Worm (Caenorhabditis elegans) whole organism, midembryonic: Measurements from ENCODE around the gene pab-2.

Source experiments
- T22C8.4 ChIP-seq: fragments of 200-800 bp; sonication (Bioruptor generic); IDR thresholded peaks from 2 replicates; pipeline ENCODE4 v1.3.6; 2022; ENCODE audit warnings: missing genetic modification characterization, missing compliant biosample characterization
- flt-1 ChIP-seq: fragments of 200-800 bp; sonication (Bioruptor generic); IDR thresholded peaks from 2 replicates; pipeline ENCODE4 v1.3.6; 2022; ENCODE audit warnings: missing genetic modification characterization, missing compliant biosample characterization
- klf-2 ChIP-seq: fragments of 200-800 bp; sonication (Bioruptor generic); conservative IDR thresholded peaks from 2 replicates; pipeline ENCODE4 v1.3.6; 2022; ENCODE audit warnings: missing genetic modification reagents, missing genetic modification characterization, missing compliant biosample characterization
- med-1 ChIP-seq: sonication (generic microtip); optimal IDR thresholded peaks from 2 replicates; lab custom pipeline; 2017; ENCODE audit warnings: missing genetic modification characterization, mild to moderate bottlenecking, missing compliant biosample characterization, antibody characterized with exemption, missing genetic modification reagents; ENCODE audit not compliant: insufficient read depth
- ref-1 ChIP-seq: fragments of 200-800 bp; sonication (Bioruptor generic); conservative IDR thresholded peaks from 2 replicates; pipeline ENCODE4 v1.3.6; 2022; ENCODE audit warnings: missing genetic modification reagents, missing genetic modification characterization, missing compliant biosample characterization
- tab-1 ChIP-seq: fragments of 200-800 bp; sonication (Bioruptor generic); IDR thresholded peaks from 2 replicates; pipeline ENCODE4 v1.3.6; 2022; ENCODE audit warnings: missing genetic modification characterization, missing compliant biosample characterization
- ztf-23 ChIP-seq: fragments of 200-800 bp; sonication (Bioruptor generic); IDR thresholded peaks from 2 replicates; pipeline ENCODE4 v1.3.6; 2022; ENCODE audit warnings: missing genetic modification reagents, missing genetic modification characterization, missing compliant biosample characterization
- ztf-29 ChIP-seq: fragments of 200-800 bp; sonication (Bioruptor generic); IDR thresholded peaks from 2 replicates; pipeline ENCODE4 v1.3.6; 2022; ENCODE audit warnings: missing genetic modification reagents, missing genetic modification characterization, missing compliant biosample characterization

DNA sequence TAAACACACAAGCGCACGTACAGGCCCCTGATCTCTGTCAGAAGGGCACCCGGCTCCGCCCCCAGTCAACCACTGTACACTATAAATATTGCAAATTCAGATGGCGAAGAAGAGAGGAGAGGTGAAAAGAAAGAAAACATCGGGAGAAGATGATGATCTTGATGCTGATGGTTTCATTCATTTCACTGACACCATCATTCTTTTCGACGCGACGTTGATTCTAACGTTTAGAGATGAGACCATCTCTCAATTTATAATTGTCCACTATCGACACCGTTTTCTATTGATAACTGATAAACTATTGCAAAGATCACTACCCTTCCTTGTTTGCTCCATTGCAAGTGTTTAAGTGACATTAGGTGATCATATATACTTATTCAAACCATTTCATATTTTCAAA is 14.1 kb upstream of the pab-2 start:
- TF ChIP-seq ztf-29 (GFP tag; lab: Robert Waterston, UW) (no peak), med-1 (GFP tag; lab: Kevin White, UChicago) (no peak), T22C8.4 (GFP tag; lab: Robert Waterston, UW) (no peak), ref-1 (GFP tag; lab: Robert Waterston, UW) (no peak), tab-1 (no peak), klf-2 (GFP tag; lab: Robert Waterston, UW) (no peak), flt-1 (no peak), ztf-23 (GFP tag; lab: Robert Waterston, UW) (no peak)
